Worm (Caenorhabditis elegans): ENCODE measurements around the gene svh-1.
A peak's percentile ranks its signal among the peaks of the same experiment; 100 is the strongest.

Gene svh-1

DNA sequence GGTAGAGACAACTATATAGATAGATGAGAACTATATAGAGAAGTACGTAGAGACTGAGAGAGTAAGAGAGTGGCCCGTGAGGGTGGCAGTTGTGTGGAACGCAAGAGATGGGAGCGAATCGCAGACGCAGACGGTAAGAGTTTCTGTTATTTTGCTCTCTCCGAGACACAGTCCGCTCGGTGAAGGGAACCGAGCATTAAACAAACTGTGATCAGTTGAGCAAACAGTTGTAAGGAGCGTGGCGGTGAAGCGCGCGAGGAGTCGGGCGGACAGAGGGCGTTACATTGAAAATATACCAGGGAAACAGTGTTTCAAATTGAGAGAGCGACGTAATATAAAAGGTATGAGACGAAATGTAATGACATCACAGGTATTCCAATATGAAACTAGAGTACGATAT lies 23.1 kb downstream of the svh-1 start (continued):
- TF ChIP-seq ama-1 (optimal IDR thresholded peaks at IDR 0.05) (no peak), attf-4 (tag; optimal IDR thresholded peaks at IDR 0.05) (no peak), arid-1 (GFP tag; conservative IDR thresholded peaks at IDR 0.05) (peak; percentile 44; the same call in 1 of the 2 replicates), nhr-237 (tag; optimal IDR thresholded peaks at IDR 0.05) (no peak), ZK337.2 (GFP tag; IDR thresholded peaks at IDR 0.05) (no peak), zip-11 (GFP tag; IDR thresholded peaks at IDR 0.05) (no peak), daf-16 (GFP tag; optimal IDR thresholded peaks at IDR 0.05) (no peak), daf-16 (tag; optimal IDR thresholded peaks at IDR 0.05) (peak; percentile 89), lim-7 (GFP tag; IDR thresholded peaks at IDR 0.05) (no peak), daf-19 (GFP tag; conservative IDR thresholded peaks at IDR 0.05) (no peak), Y75B8A.6 (GFP tag; IDR thresholded peaks at IDR 0.05) (no peak), gei-8 (GFP tag; optimal IDR thresholded peaks at IDR 0.05) (no peak), madf-5 (GFP tag; IDR thresholded peaks at IDR 0.05) (no peak), mep-1 (tag; optimal IDR thresholded peaks at IDR 0.05) (peak; percentile 41), zfp-3 (GFP tag; conservative IDR thresholded peaks at IDR 0.05) (no peak), madf-9 (GFP tag; conservative IDR thresholded peaks at IDR 0.05) (no peak), nhr-41 (GFP tag; IDR thresholded peaks at IDR 0.05) (no peak), R02D3.7 (tag; optimal IDR thresholded peaks at IDR 0.05) (no peak), ctbp-1 (GFP tag; IDR thresholded peaks at IDR 0.05) (no peak)

ce11 chrIV:8232428-8232827 lies 26.0 kb downstream of the svh-1 start:
- TF ChIP-seq daf-16 (GFP tag; optimal IDR thresholded peaks at IDR 0.05) (no peak), daf-16 (tag; optimal IDR thresholded peaks at IDR 0.05) (peak; percentile 13), nhr-77 (tag; optimal IDR thresholded peaks at IDR 0.05) (peak; percentile 19), zfp-2 (tag; optimal IDR thresholded peaks at IDR 0.05) (no peak), tag-97 (GFP tag; IDR thresholded peaks at IDR 0.05) (no peak), hmg-1.1 (GFP tag; IDR thresholded peaks at IDR 0.05) (0 out of 2 replicates have a peak, but pooled peaks have one; percentile 15), mdl-1 (tag; optimal IDR thresholded peaks at IDR 0.05) (peak in 1 of 2 experiments; percentile 72), nhr-28 (tag; optimal IDR thresholded peaks at IDR 0.05) (peak; percentile 41), nhr-11 (tag; optimal IDR thresholded peaks at IDR 0.05) (peak; percentile 22), hlh-30 (tag; optimal IDR thresholded peaks at IDR 0.05; ENCODE audit: insufficient read depth) (peak; percentile 95), mep-1 (tag; optimal IDR thresholded peaks at IDR 0.05) (peak; percentile 5), hlh-11 (tag; optimal IDR thresholded peaks at IDR 0.05) (peak; percentile 25), lsy-2 (tag; optimal IDR thresholded peaks at IDR 0.05) (peak in 1 of 2 experiments; percentile 38), lin-29 (GFP tag; IDR thresholded peaks at IDR 0.05) (no peak), dmd-6 (GFP tag; IDR thresholded peaks at IDR 0.05) (0 out of 2 replicates have a peak, but pooled peaks have one; percentile 10), mxl-3 (GFP tag; optimal IDR thresholded peaks at IDR 0.05) (peak; percentile 81)

ce11 chrIV:8233268-8233667 lies 26.9 kb downstream of the svh-1 start:
- TF ChIP-seq hlh-11 (tag; optimal IDR thresholded peaks at IDR 0.05) (peak; percentile 9), hlh-30 (tag; optimal IDR thresholded peaks at IDR 0.05; ENCODE audit: insufficient read depth) (peak; percentile 17), rbr-2 (tag; optimal IDR thresholded peaks at IDR 0.05) (no peak)

DNA sequence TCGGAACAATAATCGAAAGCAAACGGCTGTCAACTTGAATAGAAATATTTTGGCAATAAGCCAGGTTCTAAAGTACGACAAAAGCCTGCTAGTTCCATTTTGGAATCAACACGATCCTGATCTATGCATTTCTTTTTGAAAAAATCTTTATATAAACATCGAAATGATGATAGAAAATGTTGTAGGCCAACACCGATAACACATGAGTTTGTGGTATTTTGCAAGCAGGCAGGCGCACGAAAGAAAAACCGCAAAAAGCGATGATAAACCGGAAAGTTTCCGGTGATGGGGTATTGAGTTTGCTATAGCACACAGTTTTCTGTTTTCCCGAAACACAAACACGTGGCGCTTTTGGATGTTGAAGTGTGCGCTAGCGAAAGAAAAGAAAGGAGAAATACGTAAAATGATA lies 27.7 kb downstream of the svh-1 start:
- TF ChIP-seq nhr-28 (tag; optimal IDR thresholded peaks at IDR 0.05) (peak; percentile 84), hlh-30 (tag; optimal IDR thresholded peaks at IDR 0.05; ENCODE audit: insufficient read depth) (peak; percentile 67), Y105C5A.15 (GFP tag; IDR thresholded peaks at IDR 0.05) (no peak), dve-1 (tag; optimal IDR thresholded peaks at IDR 0.05; ENCODE audit: insufficient read depth) (peak; percentile 25), mdl-1 (tag; optimal IDR thresholded peaks at IDR 0.05) (peak in 1 of 2 experiments; percentile 83), hlh-11 (tag; optimal IDR thresholded peaks at IDR 0.05) (peak; percentile 43), daf-16 (GFP tag; optimal IDR thresholded peaks at IDR 0.05) (no peak), daf-16 (tag; optimal IDR thresholded peaks at IDR 0.05) (peak; percentile 58), ceh-28 (tag; optimal IDR thresholded peaks at IDR 0.05) (no peak), mxl-3 (GFP tag; optimal IDR thresholded peaks at IDR 0.05) (peak; percentile 51), nhr-10 (tag; optimal IDR thresholded peaks at IDR 0.05) (peak; percentile 19), pqm-1 (tag; optimal IDR thresholded peaks at IDR 0.05) (peak; percentile 60), nhr-77 (tag; optimal IDR thresholded peaks at IDR 0.05) (peak; percentile 50), dmd-6 (GFP tag; IDR thresholded peaks at IDR 0.05) (peak; percentile 62), F26F4.8 (GFP tag; conservative IDR thresholded peaks at IDR 0.05) (no peak)

Data from whole organism, L4 larva.